Fruit fly (Drosophila melanogaster): Measurements from ENCODE around the gene TfIIFalpha.

TfIIFalpha gene

dm6 chr3R:6342702-6343101 lies 37.6 kb upstream of the TfIIFalpha start, which contains the start of gene CG10298:
CG10298 (plus strand) TSS chr3R:6343002.
- TF ChIP-seq CG14711 (tag; optimal IDR thresholded peaks at IDR 0.05) (no peak), toe (GFP tag; optimal IDR thresholded peaks at IDR 0.05) (no peak), CG33017 (tag; optimal IDR thresholded peaks at IDR 0.05) (no peak), ovo (GFP tag; optimal IDR thresholded peaks at IDR 0.05) (no peak), kay (GFP tag; ENCODE audit: borderline replicate concordance) (no peak), CG7045 (GFP tag; optimal IDR thresholded peaks at IDR 0.05) (no peak), CG1620 (GFP tag; optimal IDR thresholded peaks at IDR 0.05) (no peak), pad (GFP tag; optimal IDR thresholded peaks at IDR 0.05) (no peak), Crg-1 (GFP tag; optimal IDR thresholded peaks at IDR 0.05) (no peak), CG5204 (GFP tag; optimal IDR thresholded peaks at IDR 0.05) (no peak), CG12768 (GFP tag; optimal IDR thresholded peaks at IDR 0.05) (no peak), Clk (GFP tag; optimal IDR thresholded peaks at IDR 0.05) (no peak), Hr96 (GFP tag; optimal IDR thresholded peaks at IDR 0.05) (no peak), bab1 (GFP tag; optimal IDR thresholded peaks at IDR 0.05) (no peak), cnc (optimal IDR thresholded peaks at IDR 0.05) (no peak), tj (GFP tag; optimal IDR thresholded peaks at IDR 0.05) (no peak)

- no peak for TF ChIP-seq Mnt (GFP tag; optimal IDR thresholded peaks at IDR 0.05)
- TF ChIP-seq CG7045 (GFP tag; optimal IDR thresholded peaks at IDR 0.05) = no peak
- TF ChIP-seq CG5204 (GFP tag; optimal IDR thresholded peaks at IDR 0.05) = no peak
Measured at dm6 chr3R:6343396-6344239, 36.6 kb upstream of the TfIIFalpha start, which contains the start of gene CG17919. CG17919 (plus strand) TSS chr3R:6344029.

DNA sequence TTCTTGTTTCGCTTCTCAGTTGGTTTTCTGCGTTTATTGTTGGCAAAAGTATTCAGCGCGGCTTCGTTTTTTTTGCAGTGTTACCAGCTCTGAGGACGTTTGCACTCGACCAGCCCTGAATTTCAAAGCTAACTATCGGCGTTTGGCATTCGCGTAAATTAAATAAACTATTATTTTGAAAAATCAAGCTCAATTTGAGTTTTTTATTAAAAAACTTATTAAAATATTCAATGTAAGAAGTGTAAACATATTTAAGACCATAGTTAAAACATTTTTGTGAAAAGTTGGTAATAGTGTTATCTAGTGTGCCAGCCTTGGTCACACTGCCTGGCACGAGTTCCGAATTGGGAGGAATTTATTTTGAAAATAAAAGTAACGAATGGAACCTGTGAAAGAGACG lies 34.5 kb upstream of the TfIIFalpha start, which contains the start of the genes SmD2 and CG18048:
Gene SmD2 (minus strand): TSS at position 98 of the 400 bp plus-strand sequence.
Gene CG18048 (plus strand): TSS at position 298 of the 400 bp plus-strand sequence.
- TF ChIP-seq tj (GFP tag; optimal IDR thresholded peaks at IDR 0.05) (peak; percentile 6), CG14711 (tag; optimal IDR thresholded peaks at IDR 0.05) (peak; percentile 14), cic (GFP tag; optimal IDR thresholded peaks at IDR 0.05) (no peak), Hr96 (GFP tag; optimal IDR thresholded peaks at IDR 0.05) (peak; percentile 6), CG5204 (GFP tag; optimal IDR thresholded peaks at IDR 0.05) (peak; percentile 18), CG7101 (tag; optimal IDR thresholded peaks at IDR 0.05) (no peak), Mnt (GFP tag; optimal IDR thresholded peaks at IDR 0.05) (peak; percentile 65), CG12768 (GFP tag; optimal IDR thresholded peaks at IDR 0.05) (peak; percentile 7), CG7045 (GFP tag; optimal IDR thresholded peaks at IDR 0.05) (no peak), Crg-1 (GFP tag; optimal IDR thresholded peaks at IDR 0.05) (no peak), pad (GFP tag; optimal IDR thresholded peaks at IDR 0.05) (no peak), bab1 (GFP tag; optimal IDR thresholded peaks at IDR 0.05) (peak; percentile 24), CG1620 (GFP tag; optimal IDR thresholded peaks at IDR 0.05) (peak; percentile 23)

- no peak for TF ChIP-seq ovo (GFP tag; optimal IDR thresholded peaks at IDR 0.05)
- no peak for TF ChIP-seq bab1 (GFP tag; optimal IDR thresholded peaks at IDR 0.05)
- TF ChIP-seq pad (GFP tag; optimal IDR thresholded peaks at IDR 0.05) = no peak
- TF ChIP-seq cnc (optimal IDR thresholded peaks at IDR 0.05) = no peak
- no peak for TF ChIP-seq Crg-1 (GFP tag; optimal IDR thresholded peaks at IDR 0.05)
- no peak for TF ChIP-seq Clk (GFP tag; optimal IDR thresholded peaks at IDR 0.05)
- TF ChIP-seq toe (GFP tag; optimal IDR thresholded peaks at IDR 0.05) = no peak
Measured at dm6 chr3R:6348943-6349342, 31.3 kb upstream of the TfIIFalpha start, which contains the start of gene Hr83. Hr83 (plus strand) TSS chr3R:6349243.

DNA sequence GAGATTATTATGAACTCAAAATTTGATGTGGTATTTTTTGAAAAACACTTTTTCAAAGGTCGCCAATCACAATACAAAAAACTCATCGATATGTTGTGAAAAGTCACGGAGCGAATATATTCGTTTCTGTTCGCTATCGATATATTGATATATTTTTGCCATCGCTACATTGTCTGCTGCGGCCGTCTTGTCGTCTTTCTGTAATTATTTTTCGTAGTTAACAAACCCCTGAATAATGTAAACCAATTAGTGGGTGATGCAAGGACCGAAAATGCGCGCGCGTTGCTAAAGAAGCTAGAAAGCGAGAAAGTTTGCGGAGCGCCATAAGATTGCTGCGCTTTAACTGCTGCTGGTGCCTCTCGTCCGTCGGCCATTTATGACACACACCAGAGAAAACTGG lies 29.5 kb upstream of the TfIIFalpha start, which contains the start of gene Pak:
Gene Pak (plus strand): TSS at position 142 of the 400 bp plus-strand sequence.
- no peak for TF ChIP-seq ovo (GFP tag; optimal IDR thresholded peaks at IDR 0.05)
- no peak for TF ChIP-seq tj (GFP tag; optimal IDR thresholded peaks at IDR 0.05)
- no peak for TF ChIP-seq CG7101 (tag; optimal IDR thresholded peaks at IDR 0.05)
- no peak for TF ChIP-seq CG7045 (GFP tag; optimal IDR thresholded peaks at IDR 0.05)
- no peak for TF ChIP-seq CG12768 (GFP tag; optimal IDR thresholded peaks at IDR 0.05)
- no peak for TF ChIP-seq CG1620 (GFP tag; optimal IDR thresholded peaks at IDR 0.05)
- TF ChIP-seq kay (GFP tag; ENCODE audit: borderline replicate concordance) = no peak
- TF ChIP-seq Hr96 (GFP tag; optimal IDR thresholded peaks at IDR 0.05) = no peak
- no peak for TF ChIP-seq CG33017 (tag; optimal IDR thresholded peaks at IDR 0.05)
- no peak for TF ChIP-seq bab1 (GFP tag; optimal IDR thresholded peaks at IDR 0.05)
- no peak for TF ChIP-seq CG14711 (tag; optimal IDR thresholded peaks at IDR 0.05)
- no peak for TF ChIP-seq Clk (GFP tag; optimal IDR thresholded peaks at IDR 0.05)
- TF ChIP-seq cnc (optimal IDR thresholded peaks at IDR 0.05) = no peak
- no peak for TF ChIP-seq CG11617 (GFP tag; optimal IDR thresholded peaks at IDR 0.05)
- no peak for TF ChIP-seq Crg-1 (GFP tag; optimal IDR thresholded peaks at IDR 0.05)

DNA sequence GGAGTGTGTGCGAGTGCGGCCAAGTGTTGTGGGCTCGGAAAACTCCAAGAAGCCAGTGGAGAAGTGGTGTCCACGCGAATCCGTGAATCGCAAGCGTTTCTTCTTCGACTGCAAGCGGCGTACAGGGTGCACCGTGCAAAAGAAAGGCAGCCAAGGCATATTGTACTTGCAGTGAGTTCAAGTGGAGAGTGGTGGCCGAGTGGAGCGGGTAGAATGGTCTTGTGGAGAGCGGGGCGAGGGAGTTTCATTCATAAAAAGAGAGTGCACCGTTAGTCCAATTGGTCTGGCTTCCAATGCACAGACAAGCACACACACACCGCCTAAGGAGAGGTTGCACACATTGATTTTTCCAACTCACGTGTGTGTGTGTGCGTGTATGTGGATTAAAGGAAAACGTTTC lies 29.1 kb upstream of the TfIIFalpha start:
- TF ChIP-seq bab1 (GFP tag; optimal IDR thresholded peaks at IDR 0.05) = no peak
- no peak for TF ChIP-seq CG11617 (GFP tag; optimal IDR thresholded peaks at IDR 0.05)
- TF ChIP-seq cic (GFP tag; optimal IDR thresholded peaks at IDR 0.05) = peak; percentile 34
- TF ChIP-seq CG5204 (GFP tag; optimal IDR thresholded peaks at IDR 0.05) = no peak
- TF ChIP-seq pad (GFP tag; optimal IDR thresholded peaks at IDR 0.05) = peak; percentile 92
- no peak for TF ChIP-seq Hr96 (GFP tag; optimal IDR thresholded peaks at IDR 0.05)
- no peak for TF ChIP-seq toe (GFP tag; optimal IDR thresholded peaks at IDR 0.05)
